Comparison of ENCODE assay signal across 3 worm cellular contexts in the genomic region with DNA sequence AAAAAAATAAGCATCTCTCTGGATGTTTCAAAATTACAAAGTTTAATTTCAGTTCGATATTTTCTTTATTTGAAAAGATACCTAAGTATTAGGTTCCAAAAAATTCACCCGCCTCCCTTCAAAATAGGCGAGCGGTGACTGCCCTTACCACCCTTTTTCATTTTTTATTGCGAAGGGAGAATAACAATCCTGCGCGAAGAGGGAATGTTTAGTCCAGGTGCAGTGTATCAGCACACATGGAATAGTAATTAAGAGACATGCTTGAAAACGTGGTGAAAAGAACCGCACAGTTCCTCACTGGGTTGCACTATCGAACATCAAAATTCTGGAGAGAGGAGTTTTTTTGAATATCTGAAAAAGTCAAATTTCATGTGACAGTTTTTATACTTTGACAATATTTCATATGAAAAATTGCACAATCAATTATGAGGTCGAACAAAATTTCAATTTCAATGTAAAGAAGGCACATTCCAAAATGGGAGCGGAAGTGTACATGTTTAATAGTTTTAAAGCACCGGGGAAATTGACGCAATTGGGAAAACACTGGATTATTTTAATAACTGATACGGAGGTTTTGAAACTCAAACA.
TF ChIP-seq lines count a peak whose summit lies in the region.

No protein-coding gene starts in this region.

TF ChIP-seq in whole organism, L1 larva, 84 proteins besides CTCF, POLR2A, EP300 and RAD21 (continued from another document and continues in another):
- peak; percentile 57 to 64 for TF ChIP-seq efl-1 (optimal IDR thresholded peaks at IDR 0.05; lab: Kevin White, UChicago)
- peak in 1 of 2 experiments; percentile 92 for TF ChIP-seq efl-1 (GFP tag; optimal IDR thresholded peaks at IDR 0.05 in 1 of 2; lab: Kevin White, UChicago)
- peak; percentile 81 for TF ChIP-seq unc-86 (tag; optimal IDR thresholded peaks at IDR 0.05; lab: Kevin White, UChicago)
- TF ChIP-seq sup-37 (GFP tag; optimal IDR thresholded peaks at IDR 0.05; lab: Kevin White, UChicago): peak; percentile 68
- TF ChIP-seq hpl-2 (GFP tag; optimal IDR thresholded peaks at IDR 0.05; lab: Kevin White, UChicago): peak; percentile 57
- peak; percentile 67 for TF ChIP-seq snpc-4 (tag; optimal IDR thresholded peaks at IDR 0.05; lab: Kevin White, UChicago)
- TF ChIP-seq ceh-8 (GFP tag; optimal IDR thresholded peaks at IDR 0.05; lab: Kevin White, UChicago): peak; percentile 92
- TF ChIP-seq zip-4 (GFP tag; optimal IDR thresholded peaks at IDR 0.05; lab: Kevin White, UChicago): peak; percentile 82
- peak; percentile 46 for TF ChIP-seq fkh-4 (tag; optimal IDR thresholded peaks at IDR 0.05; lab: Kevin White, UChicago; ENCODE audit: borderline replicate concordance)
- TF ChIP-seq nhr-84 (tag; optimal IDR thresholded peaks at IDR 0.05; lab: Kevin White, UChicago): no peak
- peak in 1 of 2 experiments; percentile 69 for TF ChIP-seq ztf-11 (tag; optimal IDR thresholded peaks at IDR 0.05; lab: Kevin White, UChicago)
- peak; percentile 95 for TF ChIP-seq nhr-90 (tag; optimal IDR thresholded peaks at IDR 0.05; lab: Kevin White, UChicago; ENCODE audit: poor library complexity)
- no peak for TF ChIP-seq C34B4.2 (tag; optimal IDR thresholded peaks at IDR 0.05; lab: Kevin White, UChicago)
- peak; percentile 78 for TF ChIP-seq unc-98 (GFP tag; IDR thresholded peaks at IDR 0.05; lab: Robert Waterston, UW)
- peak; percentile 67 for TF ChIP-seq skn-1 (tag; optimal IDR thresholded peaks at IDR 0.05; lab: Kevin White, UChicago)
- peak; percentile 98 for TF ChIP-seq dsc-1 (tag; optimal IDR thresholded peaks at IDR 0.05; lab: Kevin White, UChicago)
- peak in 2 of 3 experiments; percentile 8 to 19 for TF ChIP-seq dpl-1 (GFP tag; optimal IDR thresholded peaks at IDR 0.05; lab: Kevin White, UChicago)
- no peak for TF ChIP-seq pqm-1 (tag; optimal IDR thresholded peaks at IDR 0.05; lab: Kevin White, UChicago)
- TF ChIP-seq tbx-2 (tag; optimal IDR thresholded peaks at IDR 0.05; lab: Kevin White, UChicago): peak; percentile 91
- peak; percentile 88 for TF ChIP-seq mep-1 (tag; optimal IDR thresholded peaks at IDR 0.05; lab: Kevin White, UChicago)
- peak; percentile 76 for TF ChIP-seq nhr-77 (tag; optimal IDR thresholded peaks at IDR 0.05; lab: Kevin White, UChicago)
- TF ChIP-seq nhr-11 (tag; optimal IDR thresholded peaks at IDR 0.05; lab: Kevin White, UChicago): peak; percentile 77
- no peak for TF ChIP-seq aha-1 (tag; optimal IDR thresholded peaks at IDR 0.05; lab: Kevin White, UChicago)
- TF ChIP-seq blmp-1 (tag; optimal IDR thresholded peaks at IDR 0.05; lab: Kevin White, UChicago): no peak
- peak; percentile 78 for TF ChIP-seq lin-39 (tag; optimal IDR thresholded peaks at IDR 0.05; lab: Kevin White, UChicago)
- TF ChIP-seq ets-5 (GFP tag; IDR thresholded peaks at IDR 0.05; lab: Robert Waterston, UW): 0 out of 2 replicates have a peak, but pooled peaks have one; percentile 86
- TF ChIP-seq nhr-237 (tag; optimal IDR thresholded peaks at IDR 0.05; lab: Kevin White, UChicago): peak; percentile 57
- peak; percentile 82 for TF ChIP-seq egl-13 (tag; optimal IDR thresholded peaks at IDR 0.05; lab: Kevin White, UChicago)
- no peak for TF ChIP-seq alr-1 (tag; optimal IDR thresholded peaks at IDR 0.05; lab: Kevin White, UChicago; ENCODE audit: borderline replicate concordance)
- no peak for TF ChIP-seq nhr-76 (tag; optimal IDR thresholded peaks at IDR 0.05; lab: Kevin White, UChicago)
- no peak for TF ChIP-seq sptf-1 (tag; optimal IDR thresholded peaks at IDR 0.05; lab: Kevin White, UChicago)
- peak; percentile 92 for TF ChIP-seq nhr-71 (tag; optimal IDR thresholded peaks at IDR 0.05; lab: Kevin White, UChicago)
- peak; percentile 57 for TF ChIP-seq ztf-4 (tag; optimal IDR thresholded peaks at IDR 0.05; lab: Kevin White, UChicago)
- peak; percentile 92 for TF ChIP-seq sox-4 (tag; optimal IDR thresholded peaks at IDR 0.05; lab: Kevin White, UChicago)
- no peak for TF ChIP-seq nhr-12 (tag; optimal IDR thresholded peaks at IDR 0.05; lab: Kevin White, UChicago)
- peak; percentile 87 for TF ChIP-seq rnt-1 (tag; optimal IDR thresholded peaks at IDR 0.05; lab: Kevin White, UChicago)
- TF ChIP-seq mef-2 (tag; optimal IDR thresholded peaks at IDR 0.05; lab: Kevin White, UChicago): no peak
- peak; percentile 42 for TF ChIP-seq aly-2 (tag; optimal IDR thresholded peaks at IDR 0.05; lab: Kevin White, UChicago)
- peak; percentile 90 for TF ChIP-seq irx-1 (tag; optimal IDR thresholded peaks at IDR 0.05; lab: Kevin White, UChicago)
- TF ChIP-seq nhr-47 (tag; optimal IDR thresholded peaks at IDR 0.05; lab: Kevin White, UChicago): peak; percentile 97
- no peak for TF ChIP-seq ces-1 (GFP tag; optimal IDR thresholded peaks at IDR 0.05; lab: Kevin White, UChicago)

TF ChIP-seq in whole organism, L3 larva, 47 proteins besides CTCF, POLR2A, EP300 and RAD21 (continued from another document):
- no peak for TF ChIP-seq ztf-11 (tag; optimal IDR thresholded peaks at IDR 0.05; lab: Kevin White, UChicago)
- peak; percentile 90 for TF ChIP-seq nhr-77 (tag; optimal IDR thresholded peaks at IDR 0.05; lab: Kevin White, UChicago)
- TF ChIP-seq nfya-1 (tag; optimal IDR thresholded peaks at IDR 0.05; lab: Kevin White, UChicago; ENCODE audit: insufficient read depth): peak; percentile 68
- peak; percentile 88 for TF ChIP-seq hmg-11 (tag; optimal IDR thresholded peaks at IDR 0.05; lab: Kevin White, UChicago)
- no peak for TF ChIP-seq ama-1 (optimal IDR thresholded peaks at IDR 0.05; lab: Kevin White, UChicago)
- TF ChIP-seq elt-2 (tag; optimal IDR thresholded peaks at IDR 0.05; lab: Kevin White, UChicago): peak; percentile 55
- TF ChIP-seq nhr-237 (tag; optimal IDR thresholded peaks at IDR 0.05; lab: Kevin White, UChicago): peak; percentile 20
- peak; percentile 48 for TF ChIP-seq snpc-4 (tag; optimal IDR thresholded peaks at IDR 0.05; lab: Kevin White, UChicago)
- TF ChIP-seq fos-1 (tag; optimal IDR thresholded peaks at IDR 0.05; lab: Kevin White, UChicago): no peak
- TF ChIP-seq nhr-25 (tag; optimal IDR thresholded peaks at IDR 0.05; lab: Kevin White, UChicago): peak; percentile 55
- no peak for TF ChIP-seq nhr-12 (tag; optimal IDR thresholded peaks at IDR 0.05; lab: Kevin White, UChicago)
- no peak for TF ChIP-seq pqm-1 (tag; optimal IDR thresholded peaks at IDR 0.05; lab: Kevin White, UChicago)
- TF ChIP-seq nhr-11 (tag; optimal IDR thresholded peaks at IDR 0.05; lab: Kevin White, UChicago): no peak
- TF ChIP-seq tbx-2 (tag; optimal IDR thresholded peaks at IDR 0.05; lab: Kevin White, UChicago): peak; percentile 95
- no peak for TF ChIP-seq ceh-16 (tag; optimal IDR thresholded peaks at IDR 0.05; lab: Kevin White, UChicago)
- TF ChIP-seq unc-62 (GFP tag; optimal IDR thresholded peaks at IDR 0.05; lab: Kevin White, UChicago): no peak
- peak; percentile 88 for TF ChIP-seq ceh-28 (tag; optimal IDR thresholded peaks at IDR 0.05; lab: Kevin White, UChicago)
- no peak for TF ChIP-seq elt-3 (tag; optimal IDR thresholded peaks at IDR 0.05; lab: Kevin White, UChicago)

TF ChIP-seq in whole organism, young adult, 124 proteins besides CTCF, POLR2A, EP300 and RAD21 (continued from another document and continues in another):
- TF ChIP-seq cebp-1 (GFP tag; IDR thresholded peaks at IDR 0.05; lab: Robert Waterston, UW) (peak; percentile 60; the same call in 1 of the 2 replicates), cebp-1 (tag; optimal IDR thresholded peaks at IDR 0.05; lab: Kevin White, UChicago) (peak; percentile 84), attf-3 (GFP tag; conservative IDR thresholded peaks at IDR 0.05; lab: Robert Waterston, UW) (peak; percentile 47; the same call in 1 of the 2 replicates), F39B2.1 (GFP tag; IDR thresholded peaks at IDR 0.05; lab: Robert Waterston, UW) (no peak), ztf-18 (tag; optimal IDR thresholded peaks at IDR 0.05; lab: Kevin White, UChicago) (no peak), akir-1 (GFP tag; optimal IDR thresholded peaks at IDR 0.05; lab: Kevin White, UChicago) (no peak), rpc-1 (optimal IDR thresholded peaks at IDR 0.05; lab: Kevin White, UChicago) (no peak), rpc-1 (tag; optimal IDR thresholded peaks at IDR 0.05; lab: Kevin White, UChicago) (no peak), him-1 (tag; optimal IDR thresholded peaks at IDR 0.05; lab: Kevin White, UChicago) (no peak), B0019.2 (GFP tag; conservative IDR thresholded peaks at IDR 0.05; lab: Robert Waterston, UW) (no peak), lin-26 (GFP tag; IDR thresholded peaks at IDR 0.05; lab: Robert Waterston, UW) (peak; percentile 70), nfya-1 (tag; optimal IDR thresholded peaks at IDR 0.05; lab: Kevin White, UChicago; ENCODE audit: borderline replicate concordance, insufficient read depth) (no peak), D2030.7 (GFP tag; IDR thresholded peaks at IDR 0.05; lab: Robert Waterston, UW) (no peak), B0336.3 (GFP tag; IDR thresholded peaks at IDR 0.05; lab: Robert Waterston, UW) (peak; percentile 89), hmg-1.2 (GFP tag; IDR thresholded peaks at IDR 0.05; lab: Robert Waterston, UW) (peak; percentile 81), madf-6 (GFP tag; IDR thresholded peaks at IDR 0.05; lab: Robert Waterston, UW) (no peak), ZK185.1 (tag; optimal IDR thresholded peaks at IDR 0.05; lab: Kevin White, UChicago; ENCODE audit: poor library complexity, severe bottlenecking) (peak; percentile 93), ets-4 (GFP tag; optimal IDR thresholded peaks at IDR 0.05; lab: Kevin White, UChicago) (no peak), gei-17 (GFP tag; optimal IDR thresholded peaks at IDR 0.05; lab: Kevin White, UChicago) (peak; percentile 95), F57A8.1 (GFP tag; optimal IDR thresholded peaks at IDR 0.05; lab: Kevin White, UChicago) (no peak), tbp1 (GFP tag; optimal IDR thresholded peaks at IDR 0.05; lab: Kevin White, UChicago) (peak; percentile 69), efl-1 (GFP tag; optimal IDR thresholded peaks at IDR 0.05; lab: Kevin White, UChicago) (no peak), nhr-120 (GFP tag; IDR thresholded peaks at IDR 0.05; lab: Robert Waterston, UW) (no peak), nhr-80 (tag; optimal IDR thresholded peaks at IDR 0.05; lab: Kevin White, UChicago) (peak; percentile 65), B0261.1 (tag; optimal IDR thresholded peaks at IDR 0.05; lab: Kevin White, UChicago) (peak; percentile 41), F23B12.7 (tag; optimal IDR thresholded peaks at IDR 0.05; lab: Kevin White, UChicago; ENCODE audit: insufficient read depth) (no peak), bed-2 (GFP tag; IDR thresholded peaks at IDR 0.05; lab: Robert Waterston, UW) (no peak), snpc-3.4 (tag; optimal IDR thresholded peaks at IDR 0.05; lab: Kevin White, UChicago) (no peak), K11D2.4 (GFP tag; IDR thresholded peaks at IDR 0.05; lab: Robert Waterston, UW) (peak; percentile 98), ceh-79 (tag; optimal IDR thresholded peaks at IDR 0.05; lab: Kevin White, UChicago) (no peak), rcor-1 (GFP tag; IDR thresholded peaks at IDR 0.05; lab: Robert Waterston, UW) (peak; percentile 94), madf-3 (GFP tag; IDR thresholded peaks at IDR 0.05; lab: Robert Waterston, UW) (0 out of 2 replicates have a peak, but pooled peaks have one; percentile 56), ztf-3 (GFP tag; optimal IDR thresholded peaks at IDR 0.05; lab: Kevin White, UChicago) (peak; percentile 49), egrh-3 (GFP tag; IDR thresholded peaks at IDR 0.05; lab: Robert Waterston, UW) (0 out of 2 replicates have a peak, but pooled peaks have one; percentile 27), K12H6.12 (tag; optimal IDR thresholded peaks at IDR 0.05; lab: Kevin White, UChicago) (peak; percentile 74), Y56A3A.18 (GFP tag; IDR thresholded peaks at IDR 0.05; lab: Robert Waterston, UW) (peak; percentile 98), T07F8.4 (tag; optimal IDR thresholded peaks at IDR 0.05; lab: Kevin White, UChicago) (peak; percentile 8), ama-1 (optimal IDR thresholded peaks at IDR 0.05; lab: Kevin White, UChicago) (no peak), ama-1 (GFP tag; optimal IDR thresholded peaks at IDR 0.05; lab: Kevin White, UChicago) (no peak), chd-7 (tag; optimal IDR thresholded peaks at IDR 0.05; lab: Kevin White, UChicago) (peak; percentile 52), die-1 (tag; optimal IDR thresholded peaks at IDR 0.05; lab: Kevin White, UChicago) (no peak), rec-8 (tag; optimal IDR thresholded peaks at IDR 0.05; lab: Kevin White, UChicago) (no peak), madf-10 (tag; optimal IDR thresholded peaks at IDR 0.05; lab: Kevin White, UChicago) (peak; percentile 75), ceh-91 (GFP tag; IDR thresholded peaks at IDR 0.05; lab: Robert Waterston, UW) (no peak), F22D6.2 (tag; optimal IDR thresholded peaks at IDR 0.05; lab: Kevin White, UChicago) (peak; percentile 76), T26A5.8 (tag; optimal IDR thresholded peaks at IDR 0.05; lab: Kevin White, UChicago) (no peak), unc-62 (GFP tag; optimal IDR thresholded peaks at IDR 0.05; lab: Kevin White, UChicago) (no peak), fkh-3 (tag; optimal IDR thresholded peaks at IDR 0.05; lab: Kevin White, UChicago) (no peak), attf-5 (GFP tag; optimal IDR thresholded peaks at IDR 0.05; lab: Kevin White, UChicago) (no peak), zim-3 (tag; optimal IDR thresholded peaks at IDR 0.05; lab: Kevin White, UChicago) (no peak), aptf-3 (GFP tag; IDR thresholded peaks at IDR 0.05; lab: Robert Waterston, UW) (no peak), C06A6.2 (GFP tag; conservative IDR thresholded peaks at IDR 0.05; lab: Robert Waterston, UW) (peak; percentile 91), F49E8.2 (tag; optimal IDR thresholded peaks at IDR 0.05; lab: Kevin White, UChicago; ENCODE audit: insufficient read depth) (no peak), hsf-1 (GFP tag; IDR thresholded peaks at IDR 0.05; lab: Robert Waterston, UW) (no peak), F52B5.7 (tag; optimal IDR thresholded peaks at IDR 0.05; lab: Kevin White, UChicago) (no peak), dox-1 (GFP tag; IDR thresholded peaks at IDR 0.05; lab: Robert Waterston, UW) (peak; percentile 98), Y95B8A.8 (GFP tag; IDR thresholded peaks at IDR 0.05; lab: Robert Waterston, UW) (peak; percentile 44; the same call in 1 of the 2 replicates), let-526 (GFP tag; IDR thresholded peaks at IDR 0.05; lab: Robert Waterston, UW) (peak; percentile 87), ceh-58 (GFP tag; IDR thresholded peaks at IDR 0.05; lab: Robert Waterston, UW) (no peak), hmg-20 (GFP tag; IDR thresholded peaks at IDR 0.05; lab: Robert Waterston, UW) (peak; percentile 92), Y67H2A.10 (GFP tag; conservative IDR thresholded peaks at IDR 0.05; lab: Robert Waterston, UW) (0 out of 2 replicates have a peak, but pooled peaks have one; percentile 54), lin-40 (tag; optimal IDR thresholded peaks at IDR 0.05; lab: Kevin White, UChicago) (peak; percentile 99), Y53F4B.3 (GFP tag; IDR thresholded peaks at IDR 0.05; lab: Robert Waterston, UW) (no peak), F10E7.11 (tag; optimal IDR thresholded peaks at IDR 0.05; lab: Kevin White, UChicago) (peak; percentile 22), Y79H2A.3 (GFP tag; conservative IDR thresholded peaks at IDR 0.05; lab: Robert Waterston, UW) (no peak), egl-44 (GFP tag; IDR thresholded peaks at IDR 0.05; lab: Robert Waterston, UW) (peak; percentile 83; the same call in 1 of the 2 replicates), hlh-12 (tag; optimal IDR thresholded peaks at IDR 0.05; lab: Kevin White, UChicago) (no peak), nhr-27 (tag; optimal IDR thresholded peaks at IDR 0.05; lab: Kevin White, UChicago) (no peak), lsl-1 (GFP tag; optimal IDR thresholded peaks at IDR 0.05; lab: Kevin White, UChicago) (no peak), nhr-90 (tag; optimal IDR thresholded peaks at IDR 0.05; lab: Kevin White, UChicago) (peak; percentile 3), nhr-179 (tag; optimal IDR thresholded peaks at IDR 0.05; lab: Kevin White, UChicago) (no peak), atf-7 (tag; optimal IDR thresholded peaks at IDR 0.05; lab: Kevin White, UChicago) (peak; percentile 76), Y53G8AR.9 (GFP tag; conservative IDR thresholded peaks at IDR 0.05; lab: Robert Waterston, UW) (peak; percentile 96)
